Worm (Caenorhabditis elegans) whole organism, L4/young adult: ENCODE data around the gene K10C2.7.

Source experiments
- W03F9.2 ChIP-seq: fragments of 150-350 bp; optimal IDR thresholded peaks from 2 replicates; lab custom pipeline; 2014; ENCODE audit warnings: missing biosample characterization, missing genetic modification characterization
- dao-5 ChIP-seq: sonication (generic microtip); optimal IDR thresholded peaks from 2 replicates; lab custom pipeline; 2016; ENCODE audit warnings: missing genotype, missing genetic modification characterization, moderate library complexity, missing compliant biosample characterization
- him-1 ChIP-seq: sonication (generic microtip); optimal IDR thresholded peaks from 2 replicates; lab custom pipeline; 2016; ENCODE audit warnings: missing genotype, missing genetic modification reagents, missing genetic modification characterization, missing compliant biosample characterization

DNA sequence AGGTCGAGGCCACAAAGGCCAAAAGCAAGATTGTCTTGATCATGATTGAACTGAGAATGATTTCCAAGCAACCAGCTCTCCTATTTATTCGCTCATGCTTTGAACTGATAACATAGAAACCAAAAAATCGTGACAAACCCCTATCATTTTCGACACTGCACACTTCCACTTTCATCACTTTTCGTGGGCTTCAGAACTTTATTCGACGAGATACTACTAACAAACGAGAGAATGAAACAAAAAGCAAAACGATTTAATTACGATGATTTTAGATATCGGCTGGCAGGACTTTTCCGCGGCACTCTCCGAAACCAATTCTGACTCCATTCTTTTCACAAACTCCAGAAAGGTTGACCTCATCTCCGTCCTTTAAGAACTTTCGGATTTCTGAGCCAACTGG, 3.3 kb upstream of the K10C2.7 start, which contains the start of gene asp-14:
- no peak for TF ChIP-seq dao-5 (tag; lab: Kevin White, UChicago)
- TF ChIP-seq W03F9.2 (tag; lab: Kevin White, UChicago), result no peak
- TF ChIP-seq him-1 (tag; lab: Kevin White, UChicago), result no peak
